Fruit fly (Drosophila melanogaster) Kc167 (cell line): Measurements from ENCODE around the gene Jon99Fi.

Experiments
- Myc ChIP-seq: fragments of >200 bp; optimal IDR thresholded peaks from 2 replicates; lab custom pipeline; 2017; ENCODE audit warnings: missing external identifiers
- Sin3A ChIP-seq: fragments of >200 bp; optimal IDR thresholded peaks from 2 replicates; lab custom pipeline; 2018; ENCODE audit warnings: missing external identifiers
- h ChIP-seq: fragments of >200 bp; optimal IDR thresholded peaks from 3 replicates; lab custom pipeline; 2018; ENCODE audit warnings: missing external identifiers
- insv ChIP-seq: fragments of >200 bp; optimal IDR thresholded peaks from 3 replicates; lab custom pipeline; 2018; ENCODE audit warnings: missing external identifiers
- psq ChIP-seq: fragments of >200 bp; optimal IDR thresholded peaks from 2 replicates; lab custom pipeline; 2017; ENCODE audit warnings: missing external identifiers
- ttk ChIP-seq: sonication (Bioruptor generic); optimal IDR thresholded peaks from 2 replicates; lab custom pipeline; 2017; ENCODE audit warnings: missing external identifiers

Gene Jon99Fi

dm6 chr3R:30489797-30490196 lies 1.0 kb downstream of the Jon99Fi start, which contains the start of gene PH4alphaSG2:
Gene PH4alphaSG2, plus strand, starts transcription at chr3R:30490074.
- TF ChIP-seq h (lab: Kevin White, UChicago) (no peak), ttk (no peak), insv (lab: Kevin White, UChicago) (no peak), Myc (lab: Kevin White, UChicago) (no peak), Sin3A (lab: Kevin White, UChicago) (no peak), psq (lab: Kevin White, UChicago) (no peak)

dm6 chr3R:30496103-30496858 lies 7.5 kb downstream of the Jon99Fi start, which contains the start of gene PH4alphaMP:
Gene PH4alphaMP, minus strand, starts transcription at chr3R:30496153.
- TF ChIP-seq Myc (lab: Kevin White, UChicago), result no peak
- TF ChIP-seq h (lab: Kevin White, UChicago), result no peak
- no peak for TF ChIP-seq psq (lab: Kevin White, UChicago)
- TF ChIP-seq ttk, result no peak
- TF ChIP-seq insv (lab: Kevin White, UChicago), result no peak
- no peak for TF ChIP-seq Sin3A (lab: Kevin White, UChicago)

dm6 chr3R:30500226-30500625 lies 11.5 kb downstream of the Jon99Fi start, which contains the start of gene PH4alphaNE1:
Gene PH4alphaNE1, minus strand, starts transcription at chr3R:30500326.
- TF ChIP-seq Sin3A (lab: Kevin White, UChicago), result no peak
- TF ChIP-seq psq (lab: Kevin White, UChicago), result no peak
- TF ChIP-seq ttk, result no peak
- TF ChIP-seq h (lab: Kevin White, UChicago), result no peak
- no peak for TF ChIP-seq insv (lab: Kevin White, UChicago)
- no peak for TF ChIP-seq Myc (lab: Kevin White, UChicago)

- TF ChIP-seq insv (lab: Kevin White, UChicago) (no peak), ttk (no peak), psq (lab: Kevin White, UChicago) (no peak), Sin3A (lab: Kevin White, UChicago) (no peak), Myc (lab: Kevin White, UChicago) (no peak), h (lab: Kevin White, UChicago) (no peak)
These were observed 12.4 kb downstream of the Jon99Fi start for dm6 chr3R:30501174-30501573.

dm6 chr3R:30503406-30503805 lies 14.6 kb downstream of the Jon99Fi start, which contains the start of gene CG31371:
Gene CG31371, minus strand, starts transcription at chr3R:30503506.
- TF ChIP-seq Myc (lab: Kevin White, UChicago) (no peak), ttk (no peak), psq (lab: Kevin White, UChicago) (no peak), Sin3A (lab: Kevin White, UChicago) (no peak), insv (lab: Kevin White, UChicago) (no peak), h (lab: Kevin White, UChicago) (no peak)

dm6 chr3R:30505561-30506037 lies 16.8 kb downstream of the Jon99Fi start, which contains the start of the genes PH4alphaSG1 and CG15539:
Gene PH4alphaSG1, minus strand, starts transcription at chr3R:30505661.
Gene CG15539, plus strand, starts transcription at chr3R:30505987.
- TF ChIP-seq ttk (no peak), psq (lab: Kevin White, UChicago) (no peak), Myc (lab: Kevin White, UChicago) (no peak), insv (lab: Kevin White, UChicago) (no peak), h (lab: Kevin White, UChicago) (no peak), Sin3A (lab: Kevin White, UChicago) (no peak)

dm6 chr3R:30507723-30508122 lies 19.0 kb downstream of the Jon99Fi start, which contains the start of gene CG34041:
Gene CG34041, plus strand, starts transcription at chr3R:30508023.
- no peak for TF ChIP-seq psq (lab: Kevin White, UChicago)
- TF ChIP-seq Myc (lab: Kevin White, UChicago), result no peak
- no peak for TF ChIP-seq insv (lab: Kevin White, UChicago)
- no peak for TF ChIP-seq ttk
- no peak for TF ChIP-seq Sin3A (lab: Kevin White, UChicago)
- TF ChIP-seq h (lab: Kevin White, UChicago), result no peak

dm6 chr3R:30512114-30512513 lies 23.4 kb downstream of the Jon99Fi start, which contains the start of gene PH4alphaNE2:
Gene PH4alphaNE2, minus strand, starts transcription at chr3R:30512214.
- no peak for TF ChIP-seq h (lab: Kevin White, UChicago)
- TF ChIP-seq insv (lab: Kevin White, UChicago), result no peak
- no peak for TF ChIP-seq Sin3A (lab: Kevin White, UChicago)
- no peak for TF ChIP-seq psq (lab: Kevin White, UChicago)
- TF ChIP-seq Myc (lab: Kevin White, UChicago), result no peak
- TF ChIP-seq ttk, result no peak

- TF ChIP-seq insv (lab: Kevin White, UChicago), result no peak
- TF ChIP-seq Myc (lab: Kevin White, UChicago), result no peak
- TF ChIP-seq psq (lab: Kevin White, UChicago), result no peak
- no peak for TF ChIP-seq Sin3A (lab: Kevin White, UChicago)
- TF ChIP-seq h (lab: Kevin White, UChicago), result no peak
- TF ChIP-seq ttk, result no peak
These were observed 25.6 kb downstream of the Jon99Fi start, which contains the start of the genes CG31524 and CG9698 for dm6 chr3R:30514255-30514827. Gene CG31524, minus strand, starts transcription at chr3R:30514355. Gene CG9698, plus strand, starts transcription at chr3R:30514777.

- TF ChIP-seq Sin3A (lab: Kevin White, UChicago), result no peak
- no peak for TF ChIP-seq ttk
- no peak for TF ChIP-seq psq (lab: Kevin White, UChicago)
These were observed 29.6 kb downstream of the Jon99Fi start for dm6 chr3R:30518274-30518873.

dm6 chr3R:30525629-30526028 lies 36.9 kb downstream of the Jon99Fi start:
- TF ChIP-seq h (lab: Kevin White, UChicago), result no peak
- TF ChIP-seq ttk, result no peak
- no peak for TF ChIP-seq Myc (lab: Kevin White, UChicago)
- no peak for TF ChIP-seq Sin3A (lab: Kevin White, UChicago)
- no peak for TF ChIP-seq insv (lab: Kevin White, UChicago)
- no peak for TF ChIP-seq psq (lab: Kevin White, UChicago)
